Worm (Caenorhabditis elegans) whole organism, mixed stage, embryonic: ENCODE measurements around the gene Y57G11C.41.

Source experiments
- M03D4.4 ChIP-seq: sonication (generic microtip); optimal IDR thresholded peaks from 2 replicates; lab custom pipeline; 2017; ENCODE audit warnings: mild to moderate bottlenecking, missing genetic modification characterization, missing compliant biosample characterization
- bed-3 ChIP-seq: fragments of 200-800 bp; sonication (Bioruptor generic); optimal IDR thresholded peaks from 3 replicates; lab custom pipeline; 2018; ENCODE audit warnings: mild to moderate bottlenecking, missing genetic modification characterization, moderate library complexity, missing compliant biosample characterization
- blmp-1 ChIP-seq: fragments of 150-350 bp; optimal IDR thresholded peaks from 2 replicates; lab custom pipeline; 2014; ENCODE audit warnings: missing biosample characterization, missing genetic modification characterization
- ceh-39 ChIP-seq: fragments of 150-350 bp; optimal IDR thresholded peaks from 2 replicates; lab custom pipeline; 2014; ENCODE audit warnings: missing biosample characterization, missing genetic modification characterization
- ceh-43 ChIP-seq: fragments of 200-800 bp; sonication (Bioruptor generic); optimal IDR thresholded peaks from 2 replicates; lab custom pipeline; 2018; ENCODE audit warnings: mild to moderate bottlenecking, missing genetic modification characterization, moderate library complexity, missing compliant biosample characterization
- ceh-83 ChIP-seq: fragments of 200-800 bp; sonication (Bioruptor generic); optimal IDR thresholded peaks from 2 replicates; lab custom pipeline; 2018; ENCODE audit warnings: mild to moderate bottlenecking, missing genetic modification characterization, missing compliant biosample characterization
- ces-1 ChIP-seq: fragments of 150-350 bp; optimal IDR thresholded peaks from 2 replicates; lab custom pipeline; 2014; ENCODE audit warnings: missing biosample characterization, missing genetic modification reagents, missing genetic modification characterization
- cnd-1 ChIP-seq: fragments of 200-800 bp; sonication (Bioruptor generic); optimal IDR thresholded peaks from 2 replicates; lab custom pipeline; 2018; ENCODE audit warnings: mild to moderate bottlenecking, missing genetic modification characterization, missing compliant biosample characterization
- drap-1 ChIP-seq: fragments of 200-800 bp; sonication (Bioruptor generic); optimal IDR thresholded peaks from 3 replicates; lab custom pipeline; 2018; ENCODE audit warnings: mild to moderate bottlenecking, missing genetic modification characterization, missing compliant biosample characterization
- elt-1 ChIP-seq: sonication (generic microtip); optimal IDR thresholded peaks from 2 replicates; lab custom pipeline; 2017; ENCODE audit warnings: missing genetic modification characterization, mild to moderate bottlenecking, missing compliant biosample characterization, antibody characterized with exemption, moderate library complexity, borderline replicate concordance; ENCODE audit not compliant: insufficient read depth
- elt-3 ChIP-seq: fragments of 150-350 bp; optimal IDR thresholded peaks from 2 replicates; lab custom pipeline; 2014; ENCODE audit warnings: missing biosample characterization, missing genetic modification characterization
- flh-1 ChIP-seq: fragments of 200-800 bp; sonication (Bioruptor generic); optimal IDR thresholded peaks from 2 replicates; lab custom pipeline; 2018; ENCODE audit warnings: mild to moderate bottlenecking, missing genetic modification characterization, moderate library complexity, missing compliant biosample characterization
- ham-2 ChIP-seq: fragments of 200-800 bp; sonication (Bioruptor generic); optimal IDR thresholded peaks from 2 replicates; lab custom pipeline; 2018; ENCODE audit warnings: mild to moderate bottlenecking, missing genetic modification characterization, missing compliant biosample characterization
- hlh-1 ChIP-seq: fragments of 150-350 bp; optimal IDR thresholded peaks from 2 replicates; lab custom pipeline; 2014; ENCODE audit warnings: missing biosample characterization, missing genetic modification reagents, missing genetic modification characterization
- lin-13 ChIP-seq: fragments of 150-350 bp; optimal IDR thresholded peaks from 2 replicates; lab custom pipeline; 2014; ENCODE audit warnings: missing biosample characterization, missing genetic modification characterization
- lin-32 ChIP-seq: fragments of 200-800 bp; sonication (Bioruptor generic); optimal IDR thresholded peaks from 2 replicates; lab custom pipeline; 2018; ENCODE audit warnings: mild to moderate bottlenecking, missing genetic modification characterization, missing compliant biosample characterization
- mab-5 ChIP-seq: fragments of 150-350 bp; optimal IDR thresholded peaks from 2 replicates; lab custom pipeline; 2014; ENCODE audit warnings: missing biosample characterization, missing genetic modification characterization
- mep-1 ChIP-seq: fragments of 150-350 bp; optimal IDR thresholded peaks from 2 replicates; lab custom pipeline; 2017; ENCODE audit warnings: missing biosample characterization, missing genetic modification reagents, missing genetic modification characterization, inconsistent platforms
- mls-2 ChIP-seq: sonication (generic microtip); optimal IDR thresholded peaks from 2 replicates; lab custom pipeline; 2016; ENCODE audit warnings: mild to moderate bottlenecking, missing genetic modification characterization, moderate library complexity, missing compliant biosample characterization
- nhr-12 ChIP-seq: fragments of 150-350 bp; optimal IDR thresholded peaks from 2 replicates; lab custom pipeline; 2014; ENCODE audit warnings: missing biosample characterization, missing genetic modification characterization
- nhr-2 ChIP-seq: fragments of 150-350 bp; optimal IDR thresholded peaks from 2 replicates; lab custom pipeline; 2014; ENCODE audit warnings: missing biosample characterization, missing genetic modification characterization
- nhr-237 ChIP-seq: fragments of 150-350 bp; optimal IDR thresholded peaks from 2 replicates; lab custom pipeline; 2014; ENCODE audit warnings: missing biosample characterization, missing genetic modification characterization
- nhr-76 ChIP-seq: sonication (generic microtip); optimal IDR thresholded peaks from 2 replicates; lab custom pipeline; 2017; ENCODE audit warnings: missing biosample characterization, missing genetic modification characterization
- pha-4 ChIP-seq: fragments of 150-350 bp; optimal IDR thresholded peaks from 2 replicates; lab custom pipeline; 2018; ENCODE audit warnings: missing biosample characterization, missing genetic modification reagents, missing genetic modification characterization
- sem-2 ChIP-seq: fragments of 200-800 bp; sonication (Bioruptor generic); optimal IDR thresholded peaks from 2 replicates; lab custom pipeline; 2018; ENCODE audit warnings: mild to moderate bottlenecking, missing genetic modification characterization, missing compliant biosample characterization
- sptf-1 ChIP-seq: sonication (generic microtip); optimal IDR thresholded peaks from 2 replicates; lab custom pipeline; 2017; ENCODE audit warnings: mild to moderate bottlenecking, missing genetic modification characterization, moderate library complexity, missing compliant biosample characterization
- unc-120 ChIP-seq: sonication (generic microtip); optimal IDR thresholded peaks from 2 replicates; lab custom pipeline; 2017; ENCODE audit warnings: missing genetic modification characterization, missing compliant biosample characterization; ENCODE audit not compliant: poor library complexity, severe bottlenecking
- unc-39 ChIP-seq: fragments of 150-350 bp; optimal IDR thresholded peaks from 2 replicates; lab custom pipeline; 2014; ENCODE audit warnings: missing biosample characterization, missing genetic modification characterization
- unc-62 ChIP-seq: fragments of 150-350 bp; optimal IDR thresholded peaks from 2 replicates; lab custom pipeline; 2014; ENCODE audit warnings: missing biosample characterization, missing genetic modification reagents, missing genetic modification characterization
- ztf-11 ChIP-seq: fragments of 150-350 bp; optimal IDR thresholded peaks from 2 replicates; lab custom pipeline; 2014; ENCODE audit warnings: missing biosample characterization, missing genetic modification characterization

Y57G11C.41 gene

ce11 chrIV:14715500-14715899 lies 9.3 kb upstream of the Y57G11C.41 start, which contains the start of gene lgc-8:
TSS of gene lgc-8 (plus strand) at chrIV:14715800.
- TF ChIP-seq hlh-1 (tag; lab: Kevin White, UChicago) = no peak
- no peak for TF ChIP-seq mep-1 (tag; lab: Kevin White, UChicago)

- TF ChIP-seq unc-62 (GFP tag; lab: Kevin White, UChicago) (no peak), mep-1 (tag; lab: Kevin White, UChicago) (no peak)
Observed at ce11 chrIV:14709286-14709685, 3.1 kb upstream of the Y57G11C.41 start, which contains the start of gene lgc-7. TSS of gene lgc-7 (plus strand) at chrIV:14709586.

DNA sequence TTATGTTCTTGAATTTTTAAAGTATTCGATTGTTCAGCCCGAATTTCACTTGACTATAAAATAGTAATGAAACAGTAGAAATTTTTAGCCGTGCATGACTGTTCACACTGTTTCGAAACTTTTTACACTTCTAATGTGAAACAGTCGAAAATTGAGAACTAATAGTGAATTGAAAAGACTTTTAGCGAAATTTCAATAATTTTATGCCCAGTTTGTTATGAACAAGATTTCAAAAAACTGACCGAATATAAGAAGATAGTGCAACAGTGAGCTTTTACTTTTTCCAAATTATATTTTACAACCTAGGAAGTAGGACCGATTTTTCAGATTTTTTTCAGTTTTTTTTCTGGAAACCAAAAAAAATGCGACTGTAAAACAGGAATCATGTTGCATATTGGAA lies 1.2 kb downstream of the Y57G11C.41 start:
- no peak for TF ChIP-seq cnd-1 (tag; lab: Kevin White, UChicago)
- TF ChIP-seq unc-39 (tag; lab: Kevin White, UChicago) = no peak
- TF ChIP-seq flh-1 (GFP tag; lab: Kevin White, UChicago) = no peak
- no peak for TF ChIP-seq nhr-76 (tag; lab: Kevin White, UChicago)
- no peak for TF ChIP-seq mab-5 (tag; lab: Kevin White, UChicago)
- no peak for TF ChIP-seq blmp-1 (tag; lab: Kevin White, UChicago)
- no peak for TF ChIP-seq lin-32
- TF ChIP-seq nhr-2 = no peak
- TF ChIP-seq ceh-43 (GFP tag; lab: Kevin White, UChicago) = no peak
- TF ChIP-seq pha-4 = no peak
- TF ChIP-seq ham-2 = no peak
- no peak for TF ChIP-seq mls-2 (tag; lab: Kevin White, UChicago)
- no peak for TF ChIP-seq nhr-12 (tag; lab: Kevin White, UChicago)
- TF ChIP-seq unc-120 (tag; lab: Kevin White, UChicago) = no peak
- TF ChIP-seq lin-13 (tag; lab: Kevin White, UChicago) = no peak
- TF ChIP-seq elt-1 (tag; lab: Kevin White, UChicago) = no peak
- no peak for TF ChIP-seq nhr-237
- TF ChIP-seq, all 35 proteins: peak for 0

DNA sequence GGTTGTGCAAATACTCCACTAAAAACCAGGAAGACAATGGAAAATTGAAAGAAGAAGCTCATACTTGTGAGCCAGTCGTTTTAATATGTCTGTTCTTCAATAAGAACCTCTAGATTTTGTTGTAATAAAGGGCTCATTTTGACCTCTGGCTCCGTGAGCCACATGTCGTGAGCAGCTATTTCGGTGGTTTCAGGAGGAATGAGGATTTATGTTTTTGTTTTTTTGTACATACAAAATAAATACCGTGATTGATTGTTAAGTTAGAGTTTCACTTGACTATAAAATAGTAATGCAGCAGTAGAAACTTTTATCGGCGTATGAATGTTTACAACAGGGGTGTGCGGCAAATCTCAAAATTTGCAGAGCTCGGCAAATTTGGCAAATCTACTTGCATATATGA lies 2.0 kb downstream of the Y57G11C.41 start, which contains the start of gene Y57G11C.40:
Gene Y57G11C.40 (minus strand): TSS at position 101 of the 400 bp plus-strand sequence.
- no peak for TF ChIP-seq nhr-237
- TF ChIP-seq elt-3 (tag; lab: Kevin White, UChicago) = no peak
- TF ChIP-seq ceh-83 (GFP tag; lab: Kevin White, UChicago) = no peak
- no peak for TF ChIP-seq elt-1 (tag; lab: Kevin White, UChicago)
- TF ChIP-seq mls-2 (tag; lab: Kevin White, UChicago) = no peak
- no peak for TF ChIP-seq ceh-43 (GFP tag; lab: Kevin White, UChicago)
- TF ChIP-seq bed-3 (GFP tag; lab: Kevin White, UChicago) = no peak
- no peak for TF ChIP-seq M03D4.4 (tag; lab: Kevin White, UChicago)

DNA sequence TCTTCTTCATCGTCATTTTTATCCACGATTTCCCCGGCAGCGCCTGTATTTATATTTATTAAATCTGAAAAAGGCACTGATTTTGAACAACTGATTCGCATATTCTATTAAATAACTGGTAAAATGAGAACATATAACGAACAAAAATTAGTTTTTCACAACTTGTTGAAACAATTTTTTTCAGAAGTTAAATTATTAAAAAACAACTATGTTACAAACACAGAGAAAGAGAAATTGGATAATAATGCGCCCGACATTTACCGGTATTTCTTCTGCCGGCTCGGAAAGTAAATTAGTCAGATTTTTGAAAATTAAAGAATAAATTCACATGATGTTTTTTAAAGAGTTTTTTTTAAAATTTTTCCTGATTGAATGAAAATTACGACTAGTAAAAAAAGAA lies 6.4 kb downstream of the Y57G11C.41 start, which contains the start of gene haf-8:
Gene haf-8 (minus strand): TSS at position 101 of the 400 bp plus-strand sequence.
- TF ChIP-seq ceh-39 (tag; lab: Kevin White, UChicago) (no peak), ces-1 (no peak), drap-1 (GFP tag; lab: Kevin White, UChicago) (no peak), unc-62 (GFP tag; lab: Kevin White, UChicago) (no peak)

- TF ChIP-seq bed-3 (GFP tag; lab: Kevin White, UChicago) (no peak), hlh-1 (tag; lab: Kevin White, UChicago) (no peak), flh-1 (GFP tag; lab: Kevin White, UChicago) (no peak), sptf-1 (tag; lab: Kevin White, UChicago) (no peak), unc-39 (tag; lab: Kevin White, UChicago) (no peak), sem-2 (GFP tag; lab: Kevin White, UChicago) (no peak), ztf-11 (no peak)
Observed at ce11 chrIV:14687716-14688115, 18.5 kb downstream of the Y57G11C.41 start.
